Fruit fly (Drosophila melanogaster) whole organism, pupa: ENCODE measurements around the gene Ama.

Experiments used
- CG10348 ChIP-seq: fragments of 200-800 bp; sonication (Bioruptor generic); IDR thresholded peaks from 2 replicates; pipeline ENCODE4 v1.3.6; 2022; ENCODE audit warnings: missing biosample characterization, missing genetic modification characterization
- CG12605 ChIP-seq: fragments of 200-800 bp; sonication (Bioruptor generic); IDR thresholded peaks from 2 replicates; pipeline ENCODE4 v1.3.6; 2022; ENCODE audit warnings: missing biosample characterization, missing genetic modification characterization
- CG13204 ChIP-seq: fragments of 200-800 bp; sonication (Bioruptor generic); optimal IDR thresholded peaks from 2 replicates; lab custom pipeline; 2018; ENCODE audit warnings: missing biosample characterization, mild to moderate bottlenecking, missing genetic modification characterization, moderate library complexity
- CG14655 ChIP-seq: fragments of 200-800 bp; sonication (Bioruptor generic); optimal IDR thresholded peaks from 3 replicates; lab custom pipeline; 2017; ENCODE audit warnings: mild to moderate bottlenecking, missing biosample characterization, missing genetic modification reagents, missing genetic modification characterization
- CG15710 ChIP-seq: fragments of 200-800 bp; sonication (Bioruptor generic); optimal IDR thresholded peaks from 2 replicates; lab custom pipeline; 2018; ENCODE audit warnings: missing biosample characterization, mild to moderate bottlenecking, missing genetic modification characterization, moderate library complexity
- CG17806 ChIP-seq: fragments of 200-800 bp; sonication (Bioruptor generic); optimal IDR thresholded peaks from 2 replicates; lab custom pipeline; 2018; ENCODE audit warnings: missing biosample characterization, mild to moderate bottlenecking, missing genetic modification characterization, moderate library complexity
- CG32121 ChIP-seq: fragments of 200-800 bp; sonication (Bioruptor generic); IDR thresholded peaks from 2 replicates; pipeline ENCODE4 v1.3.6; 2022; ENCODE audit warnings: missing biosample characterization, missing genetic modification characterization
- CG34367 ChIP-seq: fragments of 200-800 bp; sonication (Bioruptor generic); optimal IDR thresholded peaks from 2 replicates; lab custom pipeline; 2018; ENCODE audit warnings: missing biosample characterization, mild to moderate bottlenecking, missing genetic modification characterization
- CG4496 ChIP-seq: fragments of 200-800 bp; sonication (Bioruptor generic); IDR thresholded peaks from 3 replicates; pipeline ENCODE4 v1.3.6; 2022; ENCODE audit warnings: missing biosample characterization, missing genetic modification characterization
- CG8159 ChIP-seq: fragments of 200-800 bp; sonication (Bioruptor generic); optimal IDR thresholded peaks from 3 replicates; lab custom pipeline; 2018; ENCODE audit warnings: missing biosample characterization, mild to moderate bottlenecking, missing genetic modification characterization, moderate library complexity
- CG8301 ChIP-seq: fragments of 200-800 bp; sonication (Bioruptor generic); optimal IDR thresholded peaks from 2 replicates; lab custom pipeline; 2018; ENCODE audit warnings: missing biosample characterization, mild to moderate bottlenecking, missing genetic modification characterization
- CG9948 ChIP-seq: fragments of 200-800 bp; sonication (Bioruptor generic); optimal IDR thresholded peaks from 2 replicates; lab custom pipeline; 2018; ENCODE audit warnings: missing biosample characterization, mild to moderate bottlenecking, missing genetic modification characterization, moderate library complexity
- D1 ChIP-seq: fragments of 200-800 bp; sonication (Bioruptor generic); optimal IDR thresholded peaks from 2 replicates; lab custom pipeline; 2018; ENCODE audit warnings: missing biosample characterization, mild to moderate bottlenecking, missing genetic modification characterization, moderate library complexity
- EcR ChIP-seq: fragments of 200-800 bp; sonication (Bioruptor generic); optimal IDR thresholded peaks from 3 replicates; lab custom pipeline; 2019; ENCODE audit warnings: missing biosample characterization, missing genetic modification characterization, mild to moderate bottlenecking, moderate library complexity, missing genetic modification reagents
- Ets98B ChIP-seq: fragments of 200-800 bp; sonication (Bioruptor generic); IDR thresholded peaks from 2 replicates; pipeline ENCODE4 v1.3.6; 2022; ENCODE audit warnings: missing biosample characterization, missing genetic modification characterization
- Pif1A ChIP-seq: fragments of 200-800 bp; sonication (Bioruptor generic); optimal IDR thresholded peaks from 3 replicates; lab custom pipeline; 2016; ENCODE audit warnings: missing biosample characterization, missing genetic modification characterization
- Pif1B ChIP-seq: fragments of 200-800 bp; sonication (Bioruptor generic); optimal IDR thresholded peaks from 3 replicates; lab custom pipeline; 2016; ENCODE audit warnings: missing biosample characterization, missing genetic modification characterization
- Snoo ChIP-seq: fragments of 200-800 bp; sonication (Bioruptor generic); optimal IDR thresholded peaks from 3 replicates; lab custom pipeline; 2017; ENCODE audit warnings: missing biosample characterization, mild to moderate bottlenecking, missing genetic modification characterization, inconsistent platforms
- fd96Ca ChIP-seq: fragments of 200-800 bp; sonication (Bioruptor generic); IDR thresholded peaks from 3 replicates; pipeline ENCODE4 v1.3.6; 2022; ENCODE audit warnings: missing biosample characterization, missing genetic modification characterization
- gl ChIP-seq: fragments of 200-800 bp; sonication (Bioruptor generic); optimal IDR thresholded peaks from 2 replicates; lab custom pipeline; 2018; ENCODE audit warnings: missing biosample characterization, mild to moderate bottlenecking, missing genetic modification characterization
- rn ChIP-seq: fragments of 200-800 bp; sonication (Bioruptor generic); IDR thresholded peaks from 2 replicates; pipeline ENCODE4 v1.3.6; 2022; ENCODE audit warnings: missing biosample characterization, missing genetic modification characterization

Ama gene

DNA sequence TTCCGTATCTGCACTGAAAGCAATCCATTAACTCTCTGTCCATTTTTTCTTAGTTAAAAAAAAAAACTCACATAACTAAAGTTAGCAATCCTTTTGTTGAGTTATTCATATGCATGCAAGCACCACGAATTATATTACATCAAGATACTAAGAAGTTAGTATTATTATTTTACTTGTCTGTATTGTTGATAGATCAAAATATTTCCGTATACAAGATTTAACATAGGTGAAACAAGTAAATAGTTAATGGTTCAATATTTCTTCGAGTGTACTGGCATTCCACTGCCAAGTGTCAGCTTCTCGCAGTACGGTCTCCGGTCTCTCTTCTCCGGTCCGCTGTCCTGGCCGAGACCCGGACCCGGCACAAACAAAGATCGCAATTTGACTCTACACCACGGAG lies 16.2 kb upstream of the Ama start:
- TF ChIP-seq CG12605 (no peak), CG34367 (no peak), gl (no peak), CG10348 (GFP tag; lab: Robert Waterston, UW) (no peak), Ets98B (GFP tag; lab: Robert Waterston, UW) (no peak), fd96Ca (GFP tag; lab: Robert Waterston, UW) (no peak), CG17806 (no peak), CG4496 (GFP tag; lab: Robert Waterston, UW) (no peak), Pif1A (GFP tag; lab: Kevin White, UChicago) (no peak), EcR (GFP tag; lab: Kevin White, UChicago) (no peak), Pif1B (no peak), CG15710 (tag; lab: Kevin White, UChicago) (no peak), CG32121 (GFP tag; lab: Robert Waterston, UW) (no peak), CG8159 (no peak), CG14655 (GFP tag; lab: Kevin White, UChicago) (no peak), CG13204 (GFP tag; lab: Kevin White, UChicago) (no peak)

DNA sequence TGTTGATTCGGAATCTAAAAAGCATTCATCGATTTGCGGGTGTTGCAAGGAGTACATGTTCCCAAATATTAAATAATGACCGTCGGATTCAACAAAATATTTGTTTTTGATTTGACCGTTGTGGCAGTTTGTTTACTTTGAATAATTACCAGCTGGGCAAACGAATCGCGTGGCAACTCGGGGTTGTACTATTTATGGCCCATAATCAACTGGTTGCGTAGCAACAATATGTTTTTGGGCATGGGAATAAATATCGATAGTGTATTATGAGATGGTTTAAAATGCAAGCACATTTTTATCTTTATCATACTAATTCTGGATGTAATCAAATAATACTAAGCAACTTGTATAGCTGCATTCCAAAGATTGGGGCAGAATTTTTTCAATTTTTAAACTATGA lies 14.5 kb upstream of the Ama start, which contains the start of gene CG34297:
TSS of gene CG34297 (minus strand) at position 101 of the 400 bp plus-strand sequence.
- no peak for TF ChIP-seq CG4496 (GFP tag; lab: Robert Waterston, UW)
- no peak for TF ChIP-seq CG13204 (GFP tag; lab: Kevin White, UChicago)
- no peak for TF ChIP-seq fd96Ca (GFP tag; lab: Robert Waterston, UW)
- TF ChIP-seq CG32121 (GFP tag; lab: Robert Waterston, UW): no peak
- TF ChIP-seq D1: no peak
- no peak for TF ChIP-seq CG8159
- TF ChIP-seq Pif1B: no peak
- TF ChIP-seq CG14655 (GFP tag; lab: Kevin White, UChicago): no peak
- no peak for TF ChIP-seq gl
- no peak for TF ChIP-seq CG15710 (tag; lab: Kevin White, UChicago)
- no peak for TF ChIP-seq CG34367
- no peak for TF ChIP-seq Pif1A (GFP tag; lab: Kevin White, UChicago)
- TF ChIP-seq CG12605: no peak
- TF ChIP-seq EcR (GFP tag; lab: Kevin White, UChicago): no peak

DNA sequence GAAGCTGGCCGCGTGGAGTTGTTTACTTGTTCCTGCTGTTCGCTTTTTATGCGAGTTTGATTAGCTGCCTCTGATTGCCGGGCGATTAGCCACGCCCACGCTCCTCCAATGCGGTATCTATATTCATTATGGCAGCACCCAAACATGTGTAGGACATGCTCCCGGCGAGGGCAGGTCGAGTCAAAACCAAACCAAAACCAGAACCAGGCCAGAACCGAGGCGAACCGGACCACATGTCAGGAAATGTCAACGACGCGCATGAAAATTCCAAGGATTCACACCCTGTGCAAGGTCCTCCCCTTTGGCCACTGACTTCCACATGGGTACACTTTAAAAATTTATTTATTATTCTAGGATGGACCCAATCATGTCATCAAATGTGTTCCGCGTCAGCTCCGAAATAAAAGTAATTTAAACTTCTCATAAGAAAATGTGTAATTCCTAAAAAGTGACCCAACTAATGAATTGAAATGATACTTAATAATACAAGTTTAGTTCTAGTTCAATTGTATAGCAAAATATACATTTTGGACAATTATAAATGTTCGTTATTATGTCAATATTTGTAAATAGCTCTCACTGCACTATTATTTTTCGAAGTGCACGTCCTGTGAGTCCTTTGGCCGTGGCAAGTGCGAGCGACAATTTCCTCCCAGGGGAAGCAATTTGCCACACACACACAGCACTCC lies 10.8 kb upstream of the Ama start:
- no peak for TF ChIP-seq CG8301
- no peak for TF ChIP-seq CG12605
- TF ChIP-seq CG8159: no peak
- TF ChIP-seq Pif1B: no peak
- TF ChIP-seq CG13204 (GFP tag; lab: Kevin White, UChicago): no peak
- TF ChIP-seq EcR (GFP tag; lab: Kevin White, UChicago): no peak
- TF ChIP-seq Snoo (tag; lab: Kevin White, UChicago): no peak
- TF ChIP-seq CG4496 (GFP tag; lab: Robert Waterston, UW): no peak

DNA sequence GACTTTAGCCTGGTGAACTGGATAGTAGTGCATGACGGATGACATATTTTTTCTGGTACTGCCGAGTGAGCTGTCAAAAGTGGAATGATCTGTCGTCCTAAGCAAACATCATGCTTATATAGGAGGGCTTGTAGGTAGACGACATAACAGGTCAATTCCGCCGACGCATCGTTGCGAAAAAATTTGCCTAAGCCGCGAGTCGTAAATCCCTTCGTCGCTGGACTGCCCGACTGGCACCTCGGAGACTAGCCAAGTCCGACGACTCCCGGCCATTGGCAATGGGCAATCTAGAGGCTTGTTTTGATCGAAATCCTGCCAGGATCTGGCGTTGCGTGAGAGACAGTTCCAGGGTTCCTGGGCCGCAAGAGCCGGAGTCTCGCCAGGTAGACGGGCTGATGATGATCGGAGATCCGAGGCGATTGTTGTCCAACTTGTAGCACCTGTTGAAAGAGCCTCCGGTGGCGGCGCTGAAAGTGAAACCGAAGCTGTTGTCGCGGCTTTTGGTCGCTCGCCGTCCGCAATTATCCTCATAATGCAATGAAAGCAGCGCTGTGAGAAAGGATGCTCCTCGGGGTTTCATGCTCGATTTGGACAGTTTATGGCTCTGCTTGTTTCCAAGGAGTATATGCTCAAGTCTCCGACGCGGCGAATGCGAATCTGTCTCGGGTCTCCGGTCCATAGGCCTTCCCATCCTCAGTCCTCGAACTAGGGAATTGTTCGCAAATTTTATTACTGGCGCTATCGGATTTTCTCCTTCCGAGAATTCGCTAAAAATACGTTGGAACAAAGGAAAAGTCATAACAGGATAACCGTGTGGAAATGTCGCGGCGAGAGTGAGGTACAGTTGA lies 8.1 kb upstream of the Ama start, which contains the start of gene zen:
TSS of gene zen (minus strand) at position 91 of the 848 bp plus-strand sequence.
- TF ChIP-seq CG9948 (tag; lab: Kevin White, UChicago) (no peak), D1 (no peak), CG12605 (no peak), Snoo (tag; lab: Kevin White, UChicago) (no peak), EcR (GFP tag; lab: Kevin White, UChicago) (no peak), Pif1B (no peak), CG8301 (no peak), gl (no peak), fd96Ca (GFP tag; lab: Robert Waterston, UW) (no peak), CG34367 (no peak)

DNA sequence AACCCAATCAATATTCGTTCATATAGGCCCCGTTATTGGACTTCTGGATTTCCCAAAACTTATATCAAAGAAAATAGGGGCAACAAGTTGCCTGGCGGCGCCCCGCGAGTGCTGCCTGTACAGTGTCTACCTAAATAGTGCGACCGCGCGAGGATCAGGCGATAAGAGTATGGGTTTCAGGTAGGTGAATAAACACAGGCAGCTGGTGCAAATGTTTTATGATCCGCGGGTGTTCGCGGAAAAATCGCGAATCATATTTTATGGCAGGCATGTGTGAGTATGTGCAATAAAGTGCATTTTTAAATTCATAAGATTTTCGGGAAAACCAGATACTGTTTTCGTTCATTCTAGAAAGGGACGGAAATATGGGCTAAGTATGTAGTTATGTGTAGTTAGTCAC lies 6.9 kb upstream of the Ama start:
- TF ChIP-seq CG8301: no peak
- no peak for TF ChIP-seq fd96Ca (GFP tag; lab: Robert Waterston, UW)
- TF ChIP-seq gl: no peak
- no peak for TF ChIP-seq Snoo (tag; lab: Kevin White, UChicago)
- TF ChIP-seq CG9948 (tag; lab: Kevin White, UChicago): no peak
- TF ChIP-seq rn (GFP tag; lab: Robert Waterston, UW): no peak
- no peak for TF ChIP-seq CG15710 (tag; lab: Kevin White, UChicago)
- TF ChIP-seq CG32121 (GFP tag; lab: Robert Waterston, UW): no peak
- no peak for TF ChIP-seq CG12605
- no peak for TF ChIP-seq CG14655 (GFP tag; lab: Kevin White, UChicago)
- no peak for TF ChIP-seq EcR (GFP tag; lab: Kevin White, UChicago)
- TF ChIP-seq Pif1B: no peak
- no peak for TF ChIP-seq Pif1A (GFP tag; lab: Kevin White, UChicago)
- no peak for TF ChIP-seq CG10348 (GFP tag; lab: Robert Waterston, UW)
- no peak for TF ChIP-seq CG4496 (GFP tag; lab: Robert Waterston, UW)
- TF ChIP-seq D1: no peak
- TF ChIP-seq CG13204 (GFP tag; lab: Kevin White, UChicago): no peak
- no peak for TF ChIP-seq CG8159
- no peak for TF ChIP-seq CG17806
- TF ChIP-seq, all 21 proteins: peak for 0

DNA sequence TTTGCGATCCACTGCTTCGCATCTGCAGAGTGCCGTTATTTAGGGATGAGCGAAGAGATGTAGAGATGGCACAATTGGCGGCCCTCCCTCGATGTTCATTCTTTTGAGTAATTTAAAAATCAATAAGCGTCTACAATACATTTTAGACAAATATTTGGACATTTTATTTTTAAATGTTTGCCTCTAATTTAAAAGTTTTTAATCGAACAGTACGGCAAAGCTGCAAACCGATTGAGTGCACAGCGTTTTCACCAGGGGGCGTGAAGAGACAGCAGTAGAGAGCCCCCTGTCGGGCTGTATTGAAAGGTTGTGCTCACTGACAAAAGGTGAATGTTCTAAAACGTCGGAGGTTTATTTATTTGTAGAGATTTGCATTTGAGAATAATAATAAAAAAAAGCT lies 3.0 kb upstream of the Ama start, which contains the start of gene bcd:
TSS of gene bcd (minus strand) at position 48 of the 400 bp plus-strand sequence.
- TF ChIP-seq CG8159 (peak; percentile 23), Pif1A (GFP tag; lab: Kevin White, UChicago) (peak; percentile 25), D1 (peak; percentile 35), CG12605 (no peak), CG15710 (tag; lab: Kevin White, UChicago) (no peak), CG4496 (GFP tag; lab: Robert Waterston, UW) (no peak; the same call in 2 of the 3 replicates), Ets98B (GFP tag; lab: Robert Waterston, UW) (peak; percentile 36; the same call in 1 of the 2 replicates), rn (GFP tag; lab: Robert Waterston, UW) (0 out of 2 replicates have a peak, but pooled peaks have one; percentile 27), CG32121 (GFP tag; lab: Robert Waterston, UW) (peak; percentile 46; the same call in 1 of the 2 replicates), CG34367 (peak; percentile 31), CG8301 (no peak), CG14655 (GFP tag; lab: Kevin White, UChicago) (peak; percentile 16), fd96Ca (GFP tag; lab: Robert Waterston, UW) (peak; percentile 77), CG10348 (GFP tag; lab: Robert Waterston, UW) (no peak)
- TF ChIP-seq, all 21 proteins: peak for 9
